Fruit fly (Drosophila melanogaster) ovary, adult (tissue): ENCODE results near the gene CG42553.

Experiments used
- CG17801 ChIP-seq: fragments of 200-800 bp; optimal IDR thresholded peaks from 2 replicates; lab custom pipeline; 2019; ENCODE audit warnings: missing biosample characterization, mild to moderate bottlenecking, missing genetic modification characterization, moderate library complexity; ENCODE audit not compliant: partially characterized antibody

CG42553 gene

dm6 chr3L:833878-834277 is at the start of gene CG42553:
Gene CG42553, plus strand, starts transcription at chr3L:834093.
- no peak for TF ChIP-seq CG17801

dm6 chr3L:784111-784960 is 49.6 kb upstream of the CG42553 start:
- TF ChIP-seq CG17801 = peak; percentile 20

- no peak for TF ChIP-seq CG17801
Measured at dm6 chr3L:785726-786351, 48.1 kb upstream of the CG42553 start.

dm6 chr3L:786835-787234 is 47.1 kb upstream of the CG42553 start:
- no peak for TF ChIP-seq CG17801

- TF ChIP-seq CG17801 = no peak
Measured at dm6 chr3L:787635-788034, 46.3 kb upstream of the CG42553 start.

- TF ChIP-seq CG17801 = no peak
Measured at dm6 chr3L:788961-789360, 44.9 kb upstream of the CG42553 start.

- no peak for TF ChIP-seq CG17801
Measured at dm6 chr3L:791251-791991, 42.5 kb upstream of the CG42553 start.

- TF ChIP-seq CG17801 = no peak
Measured at dm6 chr3L:793733-794320, 40.1 kb upstream of the CG42553 start.

dm6 chr3L:794462-794861 is 39.4 kb upstream of the CG42553 start:
- TF ChIP-seq CG17801 = no peak

dm6 chr3L:795001-795400 is 38.9 kb upstream of the CG42553 start:
- no peak for TF ChIP-seq CG17801

- no peak for TF ChIP-seq CG17801
Measured at dm6 chr3L:796926-797802, 36.7 kb upstream of the CG42553 start.

dm6 chr3L:799837-800513 is 33.9 kb upstream of the CG42553 start:
- no peak for TF ChIP-seq CG17801

dm6 chr3L:801860-802462 is 31.9 kb upstream of the CG42553 start:
- TF ChIP-seq CG17801 = no peak

dm6 chr3L:802700-803273 is 31.1 kb upstream of the CG42553 start:
- TF ChIP-seq CG17801 = no peak

dm6 chr3L:803951-804350 is 29.9 kb upstream of the CG42553 start, which contains the start of gene CG13898:
Gene CG13898, minus strand, starts transcription at chr3L:804051.
- TF ChIP-seq CG17801 = no peak
